Comparison of ENCODE assay signal across 1 fruit fly cellular context in genomic region chrX:19701611-19702010, dm6.
A peak's percentile ranks its signal among the peaks of the same experiment; 100 is the strongest.
TF ChIP-seq lines count a peak whose summit lies in the region.

Tcs4 (minus strand) TSS chrX:19701755.

TF ChIP-seq in whole organism, embryonic, 481 proteins besides CTCF, POLR2A, EP300 and RAD21 (continued from another document and continues in another):
- TF ChIP-seq phol (tag; optimal IDR thresholded peaks at IDR 0.05; lab: Kevin White, UChicago) = peak; percentile 60
- TF ChIP-seq CG17359 (tag; optimal IDR thresholded peaks at IDR 0.05; lab: Kevin White, UChicago) = peak; percentile 13
- TF ChIP-seq tap (tag; optimal IDR thresholded peaks at IDR 0.05; lab: Kevin White, UChicago) = no peak
- no peak for TF ChIP-seq CG6854 (GFP tag; optimal IDR thresholded peaks at IDR 0.05; lab: Kevin White, UChicago)
- no peak for TF ChIP-seq Ravus (GFP tag; IDR thresholded peaks at IDR 0.05; lab: Robert Waterston, UW)
- no peak for TF ChIP-seq esg (GFP tag; conservative IDR thresholded peaks at IDR 0.05; lab: Robert Waterston, UW)
- TF ChIP-seq CG2202 (tag; optimal IDR thresholded peaks at IDR 0.05; lab: Kevin White, UChicago) = no peak
- no peak for TF ChIP-seq repo (GFP tag; optimal IDR thresholded peaks at IDR 0.05; lab: Kevin White, UChicago)
- TF ChIP-seq CG1603 (tag; optimal IDR thresholded peaks at IDR 0.05; lab: Kevin White, UChicago) = peak; percentile 29
- TF ChIP-seq CG6654 (GFP tag; optimal IDR thresholded peaks at IDR 0.05; lab: Kevin White, UChicago) = no peak
- TF ChIP-seq Dp (GFP tag; optimal IDR thresholded peaks at IDR 0.05; lab: Kevin White, UChicago) = peak; percentile 32
- TF ChIP-seq prd (optimal IDR thresholded peaks at IDR 0.05; lab: Kevin White, UChicago) = no peak
- peak; percentile 26; the same call in 1 of the 3 replicates for TF ChIP-seq prd (GFP tag; IDR thresholded peaks at IDR 0.05; lab: Robert Waterston, UW)
- no peak for TF ChIP-seq sr (GFP tag; IDR thresholded peaks at IDR 0.05; lab: Robert Waterston, UW)
- TF ChIP-seq nerfin-1 (tag; optimal IDR thresholded peaks at IDR 0.05; lab: Kevin White, UChicago) = no peak
- TF ChIP-seq NfI (GFP tag; optimal IDR thresholded peaks at IDR 0.05; lab: Kevin White, UChicago) = peak; percentile 17
- no peak for TF ChIP-seq Myb (GFP tag; optimal IDR thresholded peaks at IDR 0.05; lab: Kevin White, UChicago)
- no peak for TF ChIP-seq CG4360 (GFP tag; IDR thresholded peaks at IDR 0.05; lab: Robert Waterston, UW)
- TF ChIP-seq salm (tag; optimal IDR thresholded peaks at IDR 0.05; lab: Kevin White, UChicago) = no peak
- TF ChIP-seq CG15696 (tag; optimal IDR thresholded peaks at IDR 0.05; lab: Kevin White, UChicago) = peak; percentile 30
- TF ChIP-seq CG9932 (GFP tag; IDR thresholded peaks at IDR 0.05; lab: Robert Waterston, UW) = no peak
- no peak for TF ChIP-seq HLH54F (GFP tag; optimal IDR thresholded peaks at IDR 0.05; lab: Kevin White, UChicago)
- no peak for TF ChIP-seq fd64A (GFP tag; optimal IDR thresholded peaks at IDR 0.05; lab: Kevin White, UChicago)
- no peak for TF ChIP-seq Eip74EF (GFP tag; optimal IDR thresholded peaks at IDR 0.05; lab: Kevin White, UChicago)
- no peak for TF ChIP-seq Nf-YA (GFP tag; IDR thresholded peaks at IDR 0.05; lab: Robert Waterston, UW)
- TF ChIP-seq bigmax (GFP tag; optimal IDR thresholded peaks at IDR 0.05; lab: Kevin White, UChicago) = no peak
- TF ChIP-seq CG3407 (GFP tag; optimal IDR thresholded peaks at IDR 0.05; lab: Kevin White, UChicago) = no peak
- TF ChIP-seq CG8944 (GFP tag; optimal IDR thresholded peaks at IDR 0.05; lab: Kevin White, UChicago) = no peak
- no peak for TF ChIP-seq Sox102F (GFP tag; optimal IDR thresholded peaks at IDR 0.05; lab: Kevin White, UChicago)
- no peak for TF ChIP-seq H15 (GFP tag; IDR thresholded peaks at IDR 0.05; lab: Robert Waterston, UW)
- TF ChIP-seq wor (GFP tag; IDR thresholded peaks at IDR 0.05; lab: Robert Waterston, UW) = no peak
- TF ChIP-seq pum (GFP tag; optimal IDR thresholded peaks at IDR 0.05; lab: Kevin White, UChicago) = no peak
- no peak for TF ChIP-seq psq (GFP tag; optimal IDR thresholded peaks at IDR 0.05; lab: Kevin White, UChicago)
- no peak for TF ChIP-seq Usf (GFP tag; optimal IDR thresholded peaks at IDR 0.05; lab: Kevin White, UChicago)
- TF ChIP-seq D19A (tag; optimal IDR thresholded peaks at IDR 0.05; lab: Kevin White, UChicago) = no peak
- no peak for TF ChIP-seq sisA (GFP tag; IDR thresholded peaks at IDR 0.05; lab: Robert Waterston, UW)
- no peak for TF ChIP-seq aop (GFP tag; IDR thresholded peaks at IDR 0.05; lab: Robert Waterston, UW)
- TF ChIP-seq CG14667 (GFP tag; IDR thresholded peaks at IDR 0.05; lab: Robert Waterston, UW) = no peak
- TF ChIP-seq CG8478 (optimal IDR thresholded peaks at IDR 0.05; lab: Kevin White, UChicago) = no peak
- TF ChIP-seq Atf-2 (GFP tag; optimal IDR thresholded peaks at IDR 0.05; lab: Kevin White, UChicago) = no peak
- TF ChIP-seq crol (GFP tag; IDR thresholded peaks at IDR 0.05; lab: Robert Waterston, UW) = no peak
- TF ChIP-seq otp (GFP tag; IDR thresholded peaks at IDR 0.05; lab: Robert Waterston, UW) = no peak
- no peak for TF ChIP-seq H2.0 (GFP tag; IDR thresholded peaks at IDR 0.05; lab: Robert Waterston, UW)
- TF ChIP-seq Rfx (GFP tag; IDR thresholded peaks at IDR 0.05; lab: Robert Waterston, UW) = 0 out of 2 replicates have a peak, but pooled peaks have one; percentile 29
- TF ChIP-seq usp (GFP tag; optimal IDR thresholded peaks at IDR 0.05; lab: Kevin White, UChicago) = no peak
- no peak for TF ChIP-seq Bteb2 (GFP tag; optimal IDR thresholded peaks at IDR 0.05; lab: Kevin White, UChicago)
- TF ChIP-seq GATAe (GFP tag; conservative IDR thresholded peaks at IDR 0.05; lab: Robert Waterston, UW) = no peak
- TF ChIP-seq nau (GFP tag; optimal IDR thresholded peaks at IDR 0.05; lab: Kevin White, UChicago) = no peak
- TF ChIP-seq CG10979 (tag; optimal IDR thresholded peaks at IDR 0.05; lab: Kevin White, UChicago) = peak; percentile 31
- TF ChIP-seq CG8388 (GFP tag; optimal IDR thresholded peaks at IDR 0.05; lab: Kevin White, UChicago) = no peak
- TF ChIP-seq p53 (GFP tag; optimal IDR thresholded peaks at IDR 0.05; lab: Kevin White, UChicago) = no peak
- no peak for TF ChIP-seq CG12219 (GFP tag; optimal IDR thresholded peaks at IDR 0.05; lab: Kevin White, UChicago)
- peak; percentile 63 for TF ChIP-seq gfzf (GFP tag; optimal IDR thresholded peaks at IDR 0.05; lab: Kevin White, UChicago)
- TF ChIP-seq CG2875 (GFP tag; optimal IDR thresholded peaks at IDR 0.05; lab: Kevin White, UChicago) = no peak
- TF ChIP-seq CG8359 (GFP tag; optimal IDR thresholded peaks at IDR 0.05; lab: Kevin White, UChicago; ENCODE audit: borderline replicate concordance) = no peak
- peak; percentile 58 for TF ChIP-seq CG13424 (tag; optimal IDR thresholded peaks at IDR 0.05; lab: Kevin White, UChicago)
- no peak for TF ChIP-seq CG13624 (GFP tag; optimal IDR thresholded peaks at IDR 0.05; lab: Kevin White, UChicago)
- TF ChIP-seq ab (GFP tag; optimal IDR thresholded peaks at IDR 0.05; lab: Kevin White, UChicago) = no peak
- TF ChIP-seq kah (GFP tag; optimal IDR thresholded peaks at IDR 0.05; lab: Kevin White, UChicago) = no peak
- TF ChIP-seq CG15073 (GFP tag; optimal IDR thresholded peaks at IDR 0.05; lab: Kevin White, UChicago) = no peak
- TF ChIP-seq CG14050 (GFP tag; IDR thresholded peaks at IDR 0.05; lab: Robert Waterston, UW) = no peak
- no peak for TF ChIP-seq wek (GFP tag; optimal IDR thresholded peaks at IDR 0.05; lab: Kevin White, UChicago)
- no peak for TF ChIP-seq CG7928 (GFP tag; optimal IDR thresholded peaks at IDR 0.05; lab: Kevin White, UChicago)
- TF ChIP-seq pb (GFP tag; optimal IDR thresholded peaks at IDR 0.05; lab: Kevin White, UChicago) = no peak
- no peak for TF ChIP-seq scrt (GFP tag; optimal IDR thresholded peaks at IDR 0.05; lab: Kevin White, UChicago)
- no peak for TF ChIP-seq Mes4 (GFP tag; optimal IDR thresholded peaks at IDR 0.05; lab: Kevin White, UChicago)
- no peak for TF ChIP-seq CG4820 (GFP tag; optimal IDR thresholded peaks at IDR 0.05; lab: Kevin White, UChicago)
- TF ChIP-seq Hey (tag; optimal IDR thresholded peaks at IDR 0.05; lab: Kevin White, UChicago) = no peak
- no peak for TF ChIP-seq croc (GFP tag; conservative IDR thresholded peaks at IDR 0.05; lab: Robert Waterston, UW)
- peak; percentile 5 for TF ChIP-seq CG7556 (GFP tag; optimal IDR thresholded peaks at IDR 0.05; lab: Kevin White, UChicago)
- TF ChIP-seq Ssrp (tag; optimal IDR thresholded peaks at IDR 0.05; lab: Kevin White, UChicago) = peak; percentile 5
- peak; percentile 8 for TF ChIP-seq BEAF-32 (GFP tag; optimal IDR thresholded peaks at IDR 0.05; lab: Kevin White, UChicago)
- TF ChIP-seq seq (GFP tag; IDR thresholded peaks at IDR 0.05; lab: Robert Waterston, UW) = no peak
- TF ChIP-seq E2f2 (GFP tag; IDR thresholded peaks at IDR 0.05; lab: Robert Waterston, UW) = peak; percentile 51
- TF ChIP-seq CG4730 (GFP tag; IDR thresholded peaks at IDR 0.05; lab: Robert Waterston, UW) = no peak
- TF ChIP-seq NFAT (GFP tag; IDR thresholded peaks at IDR 0.05; lab: Robert Waterston, UW) = no peak
- TF ChIP-seq CG12942 (GFP tag; optimal IDR thresholded peaks at IDR 0.05; lab: Kevin White, UChicago) = no peak
- TF ChIP-seq Mad (GFP tag; optimal IDR thresholded peaks at IDR 0.05; lab: Kevin White, UChicago) = no peak
- TF ChIP-seq CG8290 (GFP tag; optimal IDR thresholded peaks at IDR 0.05; lab: Kevin White, UChicago) = peak; percentile 4
- no peak for TF ChIP-seq CG8290 (tag; optimal IDR thresholded peaks at IDR 0.05; lab: Kevin White, UChicago)
- TF ChIP-seq Rx (GFP tag; IDR thresholded peaks at IDR 0.05; lab: Robert Waterston, UW) = no peak
- TF ChIP-seq CG4424 (GFP tag; optimal IDR thresholded peaks at IDR 0.05; lab: Kevin White, UChicago) = peak; percentile 10
- TF ChIP-seq Opbp (GFP tag; IDR thresholded peaks at IDR 0.05; lab: Robert Waterston, UW; ENCODE audit: partially characterized antibody) = peak; percentile 58; the same call in 2 of the 3 replicates
- TF ChIP-seq btn (GFP tag; optimal IDR thresholded peaks at IDR 0.05; lab: Kevin White, UChicago) = no peak
- TF ChIP-seq CG7963 (GFP tag; IDR thresholded peaks at IDR 0.05; lab: Robert Waterston, UW; ENCODE audit: partially characterized antibody) = no peak
- TF ChIP-seq grau (tag; optimal IDR thresholded peaks at IDR 0.05; lab: Kevin White, UChicago) = peak; percentile 48
- TF ChIP-seq CG31224 (GFP tag; IDR thresholded peaks at IDR 0.05; lab: Robert Waterston, UW) = no peak
- TF ChIP-seq vvl (GFP tag; IDR thresholded peaks at IDR 0.05; lab: Robert Waterston, UW) = peak; percentile 71
- TF ChIP-seq Meics (GFP tag; optimal IDR thresholded peaks at IDR 0.05; lab: Kevin White, UChicago) = peak; percentile 28
- TF ChIP-seq jigr1 (GFP tag; IDR thresholded peaks at IDR 0.05; lab: Robert Waterston, UW) = no peak
- TF ChIP-seq CkIIα-i1 (GFP tag; IDR thresholded peaks at IDR 0.05; lab: Robert Waterston, UW) = no peak
- peak; percentile 57; the same call in 2 of the 3 replicates for TF ChIP-seq ci (GFP tag; IDR thresholded peaks at IDR 0.05; lab: Robert Waterston, UW)
- no peak for TF ChIP-seq schlank (tag; optimal IDR thresholded peaks at IDR 0.05; lab: Kevin White, UChicago)
- no peak for TF ChIP-seq chn (GFP tag; optimal IDR thresholded peaks at IDR 0.05; lab: Kevin White, UChicago)
- no peak for TF ChIP-seq CG1602 (GFP tag; optimal IDR thresholded peaks at IDR 0.05; lab: Kevin White, UChicago)
- TF ChIP-seq CG3281 (GFP tag; optimal IDR thresholded peaks at IDR 0.05; lab: Kevin White, UChicago) = no peak
- no peak for TF ChIP-seq zfh1 (GFP tag; IDR thresholded peaks at IDR 0.05; lab: Robert Waterston, UW)
- no peak for TF ChIP-seq odd (GFP tag; optimal IDR thresholded peaks at IDR 0.05; lab: Kevin White, UChicago)
- TF ChIP-seq sug (tag; optimal IDR thresholded peaks at IDR 0.05; lab: Kevin White, UChicago) = no peak
- no peak for TF ChIP-seq HmgD (GFP tag; optimal IDR thresholded peaks at IDR 0.05; lab: Kevin White, UChicago)
- TF ChIP-seq CG16863 (GFP tag; optimal IDR thresholded peaks at IDR 0.05; lab: Kevin White, UChicago) = no peak
- no peak for TF ChIP-seq peb (GFP tag; IDR thresholded peaks at IDR 0.05; lab: Robert Waterston, UW)
- no peak for TF ChIP-seq tio (GFP tag; optimal IDR thresholded peaks at IDR 0.05; lab: Kevin White, UChicago)
- no peak for TF ChIP-seq her (GFP tag; optimal IDR thresholded peaks at IDR 0.05; lab: Kevin White, UChicago)
- no peak for TF ChIP-seq nom (GFP tag; optimal IDR thresholded peaks at IDR 0.05; lab: Kevin White, UChicago)
- no peak for TF ChIP-seq CG15011 (GFP tag; optimal IDR thresholded peaks at IDR 0.05; lab: Kevin White, UChicago)
- TF ChIP-seq sna (GFP tag; IDR thresholded peaks at IDR 0.05; lab: Robert Waterston, UW; ENCODE audit: partially characterized antibody) = peak; percentile 66; the same call in 1 of the 2 replicates
- no peak for TF ChIP-seq ttk (GFP tag; IDR thresholded peaks at IDR 0.05; lab: Robert Waterston, UW)
- TF ChIP-seq CG10462 (GFP tag; optimal IDR thresholded peaks at IDR 0.05; lab: Kevin White, UChicago) = no peak
- no peak for TF ChIP-seq sc (optimal IDR thresholded peaks at IDR 0.05; lab: Kevin White, UChicago)
- no peak for TF ChIP-seq sc (GFP tag; optimal IDR thresholded peaks at IDR 0.05; lab: Kevin White, UChicago)
- TF ChIP-seq ken (GFP tag; IDR thresholded peaks at IDR 0.05; lab: Robert Waterston, UW) = 0 out of 3 replicates have a peak, but pooled peaks have one; percentile 4
- no peak for TF ChIP-seq CG32772 (GFP tag; IDR thresholded peaks at IDR 0.05; lab: Robert Waterston, UW)
- no peak for TF ChIP-seq abd-A (tag; optimal IDR thresholded peaks at IDR 0.05; lab: Kevin White, UChicago)
- no peak for TF ChIP-seq CG10654 (GFP tag; optimal IDR thresholded peaks at IDR 0.05; lab: Kevin White, UChicago)
- no peak for TF ChIP-seq CG12769 (tag; optimal IDR thresholded peaks at IDR 0.05; lab: Kevin White, UChicago)
- peak; percentile 48; the same call in 2 of the 3 replicates for TF ChIP-seq HLH4C (GFP tag; IDR thresholded peaks at IDR 0.05; lab: Robert Waterston, UW; ENCODE audit: partially characterized antibody)
- no peak for TF ChIP-seq CG9437 (GFP tag; optimal IDR thresholded peaks at IDR 0.05; lab: Kevin White, UChicago)
- TF ChIP-seq CG4707 (GFP tag; optimal IDR thresholded peaks at IDR 0.05; lab: Kevin White, UChicago) = no peak
- TF ChIP-seq Bgb (GFP tag; IDR thresholded peaks at IDR 0.05; lab: Robert Waterston, UW; ENCODE audit: partially characterized antibody) = peak; percentile 31; the same call in 1 of the 2 replicates
- TF ChIP-seq Dek (tag; optimal IDR thresholded peaks at IDR 0.05; lab: Kevin White, UChicago) = peak; percentile 15
- no peak for TF ChIP-seq CG11504 (tag; optimal IDR thresholded peaks at IDR 0.05; lab: Kevin White, UChicago)
- TF ChIP-seq Max (GFP tag; optimal IDR thresholded peaks at IDR 0.05; lab: Kevin White, UChicago) = no peak
- TF ChIP-seq Sry-β (GFP tag; optimal IDR thresholded peaks at IDR 0.05; lab: Kevin White, UChicago) = no peak
- no peak for TF ChIP-seq Six4 (GFP tag; optimal IDR thresholded peaks at IDR 0.05; lab: Kevin White, UChicago)
- TF ChIP-seq CG5953 (GFP tag; IDR thresholded peaks at IDR 0.05; lab: Robert Waterston, UW) = no peak
- no peak for TF ChIP-seq Side (GFP tag; optimal IDR thresholded peaks at IDR 0.05; lab: Kevin White, UChicago)
- peak; percentile 44 for TF ChIP-seq MESR4 (GFP tag; optimal IDR thresholded peaks at IDR 0.05; lab: Kevin White, UChicago)
- peak; percentile 56 for TF ChIP-seq CG10267 (tag; optimal IDR thresholded peaks at IDR 0.05; lab: Kevin White, UChicago)
- no peak for TF ChIP-seq hb (GFP tag; IDR thresholded peaks at IDR 0.05; lab: Robert Waterston, UW; ENCODE audit: partially characterized antibody)
- no peak for TF ChIP-seq CG8281 (tag; optimal IDR thresholded peaks at IDR 0.05; lab: Kevin White, UChicago)
- TF ChIP-seq CG13775 (GFP tag; optimal IDR thresholded peaks at IDR 0.05; lab: Kevin White, UChicago) = peak; percentile 22
- peak; percentile 76 for TF ChIP-seq row (GFP tag; IDR thresholded peaks at IDR 0.05; lab: Robert Waterston, UW)
- no peak for TF ChIP-seq ssp (GFP tag; IDR thresholded peaks at IDR 0.05; lab: Robert Waterston, UW)
- no peak for TF ChIP-seq eyg (GFP tag; optimal IDR thresholded peaks at IDR 0.05; lab: Kevin White, UChicago)
- no peak for TF ChIP-seq Fer3 (tag; optimal IDR thresholded peaks at IDR 0.05; lab: Kevin White, UChicago)
- TF ChIP-seq CG15269 (tag; optimal IDR thresholded peaks at IDR 0.05; lab: Kevin White, UChicago) = no peak
- TF ChIP-seq unc-4 (GFP tag; IDR thresholded peaks at IDR 0.05; lab: Robert Waterston, UW; ENCODE audit: partially characterized antibody) = peak; percentile 46; the same call in 1 of the 2 replicates
